Fruit fly (Drosophila melanogaster): ENCODE data around the gene RhoGAP102A.

The RhoGAP102A gene

DNA sequence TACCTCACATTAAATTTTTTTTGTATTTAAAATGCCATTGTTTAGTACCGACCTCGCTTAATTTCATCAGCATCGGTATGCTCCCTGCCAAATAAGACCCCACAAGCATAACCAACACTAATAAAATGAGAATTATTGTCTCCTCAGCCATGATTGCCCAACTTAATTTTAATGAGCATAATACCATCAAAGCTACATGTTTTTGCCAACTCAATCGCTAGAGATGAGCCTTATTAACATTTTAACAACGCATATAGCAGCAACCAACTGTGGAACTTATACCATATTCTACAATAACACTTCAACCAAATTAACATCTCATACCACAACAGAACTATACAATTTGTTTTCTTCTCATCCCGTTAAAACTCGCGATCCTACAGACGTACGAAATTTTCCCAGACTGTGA is 58.9 kb downstream of the RhoGAP102A start, which contains the start of gene Zip102B (continued):
- TF ChIP-seq CG10321 (GFP tag; IDR thresholded peaks at IDR 0.05) (no peak), CG8089 (GFP tag; optimal IDR thresholded peaks at IDR 0.05) (peak; percentile 41), CG6272 (GFP tag; IDR thresholded peaks at IDR 0.05) (no peak), lmd (GFP tag; IDR thresholded peaks at IDR 0.05) (no peak), disco-r (GFP tag; optimal IDR thresholded peaks at IDR 0.05) (no peak), Hr51 (GFP tag; optimal IDR thresholded peaks at IDR 0.05) (no peak), CG10209 (GFP tag; optimal IDR thresholded peaks at IDR 0.05) (no peak), psq (GFP tag; optimal IDR thresholded peaks at IDR 0.05) (no peak), pzg (GFP tag; optimal IDR thresholded peaks at IDR 0.05) (peak; percentile 55), CG32532 (GFP tag; IDR thresholded peaks at IDR 0.05) (no peak), CkIIα-i1 (GFP tag; IDR thresholded peaks at IDR 0.05) (no peak)

DNA sequence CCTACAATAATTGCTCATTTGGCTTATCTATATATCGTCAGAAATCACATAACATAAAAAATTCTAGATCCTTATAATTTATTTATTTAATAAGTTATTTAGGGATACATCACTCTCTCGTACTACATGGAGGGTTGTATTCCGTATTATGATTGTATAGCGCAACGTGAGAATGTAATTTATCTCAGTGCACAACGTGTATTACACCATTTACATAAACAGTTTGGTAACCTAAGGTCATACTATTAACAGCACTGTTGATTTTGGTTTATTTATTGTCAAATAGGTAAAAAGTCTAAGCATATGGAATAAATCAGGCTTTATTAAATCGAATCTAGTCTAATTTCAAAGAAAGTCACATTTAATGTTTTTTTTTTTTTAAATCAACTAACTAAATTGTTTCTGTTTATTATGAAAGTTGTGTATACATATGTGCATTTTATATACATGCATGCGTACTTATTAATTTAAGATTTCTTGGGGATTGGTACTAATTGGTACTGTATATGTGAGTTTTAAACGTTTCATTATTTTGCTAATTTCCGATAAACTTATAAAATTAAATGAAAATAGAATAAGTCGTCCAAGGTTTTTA is 60.0 kb downstream of the RhoGAP102A start, which contains the start of gene Rnf11:
Gene Rnf11 (plus strand): TSS at position 252 of the 595 bp plus-strand sequence.
- TF ChIP-seq ash1 (GFP tag; optimal IDR thresholded peaks at IDR 0.05): no peak
- TF ChIP-seq CG1024 (GFP tag; IDR thresholded peaks at IDR 0.05): peak; percentile 99
- TF ChIP-seq Scr (GFP tag; IDR thresholded peaks at IDR 0.05; ENCODE audit: partially characterized antibody): no peak
- TF ChIP-seq HmgZ (tag; optimal IDR thresholded peaks at IDR 0.05): peak; percentile 12
- no peak for TF ChIP-seq CG32532 (GFP tag; IDR thresholded peaks at IDR 0.05)
- peak; percentile 25 for TF ChIP-seq Ets65A (GFP tag)
- no peak for TF ChIP-seq en (GFP tag; optimal IDR thresholded peaks at IDR 0.05)
- TF ChIP-seq grau (tag; optimal IDR thresholded peaks at IDR 0.05): peak; percentile 14
- TF ChIP-seq D19B (GFP tag; optimal IDR thresholded peaks at IDR 0.05): no peak
- TF ChIP-seq CG10431 (GFP tag; optimal IDR thresholded peaks at IDR 0.05): peak; percentile 35
- TF ChIP-seq Awh (GFP tag; IDR thresholded peaks at IDR 0.05): no peak
- no peak for TF ChIP-seq Gsc (GFP tag; IDR thresholded peaks at IDR 0.05)
- peak; percentile 1 for TF ChIP-seq twi (tag; optimal IDR thresholded peaks at IDR 0.05)
- TF ChIP-seq CG4404 (GFP tag; IDR thresholded peaks at IDR 0.05): no peak
- peak; percentile 50 for TF ChIP-seq CG14710 (tag; optimal IDR thresholded peaks at IDR 0.05)
- TF ChIP-seq CG11723 (GFP tag; optimal IDR thresholded peaks at IDR 0.05): peak; percentile 81
- TF ChIP-seq gem (tag; optimal IDR thresholded peaks at IDR 0.05): peak; percentile 8
- no peak for TF ChIP-seq jumu (GFP tag; optimal IDR thresholded peaks at IDR 0.05)
- peak in 1 of 2 experiments; percentile 81 for TF ChIP-seq Dfd (GFP tag; optimal IDR thresholded peaks at IDR 0.05)
- no peak for TF ChIP-seq CG9797 (GFP tag; optimal IDR thresholded peaks at IDR 0.05)
- TF ChIP-seq CG12942 (GFP tag; optimal IDR thresholded peaks at IDR 0.05): peak; percentile 7
- TF ChIP-seq gfzf (GFP tag; optimal IDR thresholded peaks at IDR 0.05): peak; percentile 57
- no peak for TF ChIP-seq CG2202 (tag; optimal IDR thresholded peaks at IDR 0.05)
- no peak for TF ChIP-seq tll (GFP tag; optimal IDR thresholded peaks at IDR 0.05)
- peak; percentile 79 for TF ChIP-seq sens (GFP tag)
- peak in 1 of 3 experiments; percentile 65 for TF ChIP-seq lola (GFP tag; optimal IDR thresholded peaks at IDR 0.05)
- TF ChIP-seq CoRest (tag; optimal IDR thresholded peaks at IDR 0.05): peak; percentile 36
- peak; percentile 67; the same call in 1 of the 2 replicates for TF ChIP-seq vvl (GFP tag; IDR thresholded peaks at IDR 0.05)
- peak in 1 of 2 experiments; percentile 34 for TF ChIP-seq Hr78 (GFP tag; optimal IDR thresholded peaks at IDR 0.05)
- TF ChIP-seq CG13894 (tag; optimal IDR thresholded peaks at IDR 0.05): peak; percentile 9
- TF ChIP-seq CG8281 (tag; optimal IDR thresholded peaks at IDR 0.05): no peak
- TF ChIP-seq Pdp1 (GFP tag; optimal IDR thresholded peaks at IDR 0.05): peak in 1 of 2 experiments; percentile 83
- TF ChIP-seq Jarid2 (GFP tag; optimal IDR thresholded peaks at IDR 0.05): no peak
- TF ChIP-seq ab (GFP tag; optimal IDR thresholded peaks at IDR 0.05): no peak
- peak; percentile 44 for TF ChIP-seq BEAF-32 (GFP tag; optimal IDR thresholded peaks at IDR 0.05)
- no peak for TF ChIP-seq Hr39 (optimal IDR thresholded peaks at IDR 0.05)
- TF ChIP-seq pan (optimal IDR thresholded peaks at IDR 0.05): no peak
- TF ChIP-seq pan (GFP tag; optimal IDR thresholded peaks at IDR 0.05 in 1 of 2, IDR thresholded peaks at IDR 0.05 in 1 of 2): peak in 1 of 2 experiments; percentile 9
- no peak for TF ChIP-seq Atf6 (GFP tag; IDR thresholded peaks at IDR 0.05)
